Fruit fly (Drosophila melanogaster): Measurements from ENCODE around the gene WDR79.

DNA sequence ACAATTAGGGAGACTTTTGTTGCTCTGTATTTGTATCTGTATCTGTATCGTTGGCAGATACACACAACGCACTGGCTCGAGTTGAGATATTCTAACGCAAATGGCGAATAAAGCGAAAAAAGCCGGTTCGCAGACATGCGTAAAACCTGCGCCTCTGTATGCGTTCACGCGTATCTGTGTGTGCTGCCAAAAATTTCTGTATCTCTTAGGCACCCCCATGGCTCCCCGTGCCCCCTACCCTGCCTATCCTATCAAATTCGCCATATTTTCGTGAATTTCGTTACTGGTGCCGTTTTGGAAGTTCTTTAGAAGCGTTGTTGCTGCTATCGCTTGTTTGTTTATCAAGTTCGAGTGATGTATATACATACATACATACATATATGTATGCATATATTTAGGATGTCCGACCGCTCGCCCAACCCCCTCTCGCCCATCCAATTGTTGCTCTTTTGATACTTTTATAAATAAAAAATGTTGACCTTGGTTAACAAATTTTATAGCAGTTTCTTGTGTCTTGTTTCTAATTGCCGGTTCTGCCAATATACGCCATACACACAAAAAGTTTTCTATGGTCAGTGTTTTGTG, 41.8 kb downstream of the WDR79 start:
- TF ChIP-seq EcR (GFP tag; optimal IDR thresholded peaks at IDR 0.05) (no peak), CG15710 (tag; optimal IDR thresholded peaks at IDR 0.05) (no peak), fd96Ca (GFP tag; IDR thresholded peaks at IDR 0.05) (no peak), CG9948 (tag; optimal IDR thresholded peaks at IDR 0.05) (no peak), CG34367 (tag; optimal IDR thresholded peaks at IDR 0.05) (no peak), D1 (tag; optimal IDR thresholded peaks at IDR 0.05) (no peak), CG4496 (GFP tag; IDR thresholded peaks at IDR 0.05) (no peak)
